Worm (Caenorhabditis elegans) whole organism, mixed stage, embryonic: Measurements from ENCODE around the gene Y13C8A.1.

Experiments used
- M03D4.4 ChIP-seq: sonication (generic microtip); optimal IDR thresholded peaks from 2 replicates; lab custom pipeline; 2017; ENCODE audit warnings: mild to moderate bottlenecking, missing genetic modification characterization, missing compliant biosample characterization
- bed-3 ChIP-seq: fragments of 200-800 bp; sonication (Bioruptor generic); optimal IDR thresholded peaks from 3 replicates; lab custom pipeline; 2018; ENCODE audit warnings: mild to moderate bottlenecking, missing genetic modification characterization, moderate library complexity, missing compliant biosample characterization
- blmp-1 ChIP-seq: fragments of 150-350 bp; optimal IDR thresholded peaks from 2 replicates; lab custom pipeline; 2014; ENCODE audit warnings: missing biosample characterization, missing genetic modification characterization
- ceh-39 ChIP-seq: fragments of 150-350 bp; optimal IDR thresholded peaks from 2 replicates; lab custom pipeline; 2014; ENCODE audit warnings: missing biosample characterization, missing genetic modification characterization
- ceh-43 ChIP-seq: fragments of 200-800 bp; sonication (Bioruptor generic); optimal IDR thresholded peaks from 2 replicates; lab custom pipeline; 2018; ENCODE audit warnings: mild to moderate bottlenecking, missing genetic modification characterization, moderate library complexity, missing compliant biosample characterization
- ceh-83 ChIP-seq: fragments of 200-800 bp; sonication (Bioruptor generic); optimal IDR thresholded peaks from 2 replicates; lab custom pipeline; 2018; ENCODE audit warnings: mild to moderate bottlenecking, missing genetic modification characterization, missing compliant biosample characterization
- ces-1 ChIP-seq: fragments of 150-350 bp; optimal IDR thresholded peaks from 2 replicates; lab custom pipeline; 2014; ENCODE audit warnings: missing biosample characterization, missing genetic modification reagents, missing genetic modification characterization
- cnd-1 ChIP-seq: fragments of 200-800 bp; sonication (Bioruptor generic); optimal IDR thresholded peaks from 2 replicates; lab custom pipeline; 2018; ENCODE audit warnings: mild to moderate bottlenecking, missing genetic modification characterization, missing compliant biosample characterization
- drap-1 ChIP-seq: fragments of 200-800 bp; sonication (Bioruptor generic); optimal IDR thresholded peaks from 3 replicates; lab custom pipeline; 2018; ENCODE audit warnings: mild to moderate bottlenecking, missing genetic modification characterization, missing compliant biosample characterization
- elt-1 ChIP-seq: sonication (generic microtip); optimal IDR thresholded peaks from 2 replicates; lab custom pipeline; 2017; ENCODE audit warnings: missing genetic modification characterization, mild to moderate bottlenecking, missing compliant biosample characterization, antibody characterized with exemption, moderate library complexity, borderline replicate concordance; ENCODE audit not compliant: insufficient read depth
- elt-3 ChIP-seq: fragments of 150-350 bp; optimal IDR thresholded peaks from 2 replicates; lab custom pipeline; 2014; ENCODE audit warnings: missing biosample characterization, missing genetic modification characterization
- flh-1 ChIP-seq: fragments of 200-800 bp; sonication (Bioruptor generic); optimal IDR thresholded peaks from 2 replicates; lab custom pipeline; 2018; ENCODE audit warnings: mild to moderate bottlenecking, missing genetic modification characterization, moderate library complexity, missing compliant biosample characterization
- ham-2 ChIP-seq: fragments of 200-800 bp; sonication (Bioruptor generic); optimal IDR thresholded peaks from 2 replicates; lab custom pipeline; 2018; ENCODE audit warnings: mild to moderate bottlenecking, missing genetic modification characterization, missing compliant biosample characterization
- hlh-1 ChIP-seq: fragments of 150-350 bp; optimal IDR thresholded peaks from 2 replicates; lab custom pipeline; 2014; ENCODE audit warnings: missing biosample characterization, missing genetic modification reagents, missing genetic modification characterization
- lin-13 ChIP-seq: fragments of 150-350 bp; optimal IDR thresholded peaks from 2 replicates; lab custom pipeline; 2014; ENCODE audit warnings: missing biosample characterization, missing genetic modification characterization
- lin-32 ChIP-seq: fragments of 200-800 bp; sonication (Bioruptor generic); optimal IDR thresholded peaks from 2 replicates; lab custom pipeline; 2018; ENCODE audit warnings: mild to moderate bottlenecking, missing genetic modification characterization, missing compliant biosample characterization
- lsy-2 ChIP-seq: fragments of 150-350 bp; optimal IDR thresholded peaks from 2 replicates; lab custom pipeline; 2014; ENCODE audit warnings: missing biosample characterization, missing genetic modification characterization
- mab-5 ChIP-seq: fragments of 150-350 bp; optimal IDR thresholded peaks from 2 replicates; lab custom pipeline; 2014; ENCODE audit warnings: missing biosample characterization, missing genetic modification characterization
- mep-1 ChIP-seq: fragments of 150-350 bp; optimal IDR thresholded peaks from 2 replicates; lab custom pipeline; 2017; ENCODE audit warnings: missing biosample characterization, missing genetic modification reagents, missing genetic modification characterization, inconsistent platforms
- mls-2 ChIP-seq: sonication (generic microtip); optimal IDR thresholded peaks from 2 replicates; lab custom pipeline; 2016; ENCODE audit warnings: mild to moderate bottlenecking, missing genetic modification characterization, moderate library complexity, missing compliant biosample characterization
- nhr-12 ChIP-seq: fragments of 150-350 bp; optimal IDR thresholded peaks from 2 replicates; lab custom pipeline; 2014; ENCODE audit warnings: missing biosample characterization, missing genetic modification characterization
- nhr-2 ChIP-seq: fragments of 150-350 bp; optimal IDR thresholded peaks from 2 replicates; lab custom pipeline; 2014; ENCODE audit warnings: missing biosample characterization, missing genetic modification characterization
- nhr-237 ChIP-seq: fragments of 150-350 bp; optimal IDR thresholded peaks from 2 replicates; lab custom pipeline; 2014; ENCODE audit warnings: missing biosample characterization, missing genetic modification characterization
- nhr-28 ChIP-seq: fragments of 150-350 bp; optimal IDR thresholded peaks from 2 replicates; lab custom pipeline; 2014; ENCODE audit warnings: missing biosample characterization, missing genetic modification characterization
- nhr-76 ChIP-seq: sonication (generic microtip); optimal IDR thresholded peaks from 2 replicates; lab custom pipeline; 2017; ENCODE audit warnings: missing biosample characterization, missing genetic modification characterization
- pha-4 ChIP-seq: fragments of 150-350 bp; optimal IDR thresholded peaks from 2 replicates; lab custom pipeline; 2018; ENCODE audit warnings: missing biosample characterization, missing genetic modification reagents, missing genetic modification characterization
- sem-2 ChIP-seq: fragments of 200-800 bp; sonication (Bioruptor generic); optimal IDR thresholded peaks from 2 replicates; lab custom pipeline; 2018; ENCODE audit warnings: mild to moderate bottlenecking, missing genetic modification characterization, missing compliant biosample characterization
- snpc-4 ChIP-seq: fragments of 150-350 bp; optimal IDR thresholded peaks from 2 replicates; lab custom pipeline; 2014; ENCODE audit warnings: missing biosample characterization, missing genetic modification characterization
- sptf-1 ChIP-seq: sonication (generic microtip); optimal IDR thresholded peaks from 2 replicates; lab custom pipeline; 2017; ENCODE audit warnings: mild to moderate bottlenecking, missing genetic modification characterization, moderate library complexity, missing compliant biosample characterization
- tbx-8 ChIP-seq: fragments of 200-800 bp; sonication (Bioruptor generic); optimal IDR thresholded peaks from 2 replicates; lab custom pipeline; 2018; ENCODE audit warnings: mild to moderate bottlenecking, missing genetic modification characterization, moderate library complexity, missing compliant biosample characterization
- unc-120 ChIP-seq: sonication (generic microtip); optimal IDR thresholded peaks from 2 replicates; lab custom pipeline; 2017; ENCODE audit warnings: missing genetic modification characterization, missing compliant biosample characterization; ENCODE audit not compliant: poor library complexity, severe bottlenecking
- unc-39 ChIP-seq: fragments of 150-350 bp; optimal IDR thresholded peaks from 2 replicates; lab custom pipeline; 2014; ENCODE audit warnings: missing biosample characterization, missing genetic modification characterization
- unc-62 ChIP-seq: fragments of 150-350 bp; optimal IDR thresholded peaks from 2 replicates; lab custom pipeline; 2014; ENCODE audit warnings: missing biosample characterization, missing genetic modification reagents, missing genetic modification characterization
- zip-8 ChIP-seq: fragments of 150-350 bp; optimal IDR thresholded peaks from 2 replicates; lab custom pipeline; 2014; ENCODE audit warnings: missing biosample characterization, missing genetic modification characterization
- ztf-11 ChIP-seq: fragments of 150-350 bp; optimal IDR thresholded peaks from 2 replicates; lab custom pipeline; 2014; ENCODE audit warnings: missing biosample characterization, missing genetic modification characterization

The Y13C8A.1 gene

ce11 chrX:16929560-16930332, 46.2 kb downstream of the Y13C8A.1 start:
- TF ChIP-seq lin-32 (GFP tag; lab: Kevin White, UChicago) (peak; percentile 95), zip-8 (peak; percentile 13), mab-5 (tag; lab: Kevin White, UChicago) (peak; percentile 88), ces-1 (GFP tag; lab: Kevin White, UChicago) (peak; percentile 96), mep-1 (peak; percentile 95), nhr-28 (tag; lab: Kevin White, UChicago) (peak; percentile 45), drap-1 (GFP tag; lab: Kevin White, UChicago) (peak; percentile 82), ztf-11 (tag; lab: Kevin White, UChicago) (peak; percentile 84), ceh-83 (peak; percentile 85), lsy-2 (tag; lab: Kevin White, UChicago) (peak; percentile 88), pha-4 (peak; percentile 98), tbx-8 (no peak), unc-62 (GFP tag; lab: Kevin White, UChicago) (peak; percentile 97), sem-2 (GFP tag; lab: Kevin White, UChicago) (peak; percentile 75), cnd-1 (tag; lab: Kevin White, UChicago) (peak; percentile 80), elt-1 (tag; lab: Kevin White, UChicago) (no peak), unc-120 (peak; percentile 90), nhr-76 (tag; lab: Kevin White, UChicago) (no peak), ham-2 (GFP tag; lab: Kevin White, UChicago) (peak; percentile 100), elt-3 (tag; lab: Kevin White, UChicago) (peak; percentile 81), lin-13 (peak; percentile 97), ceh-39 (tag; lab: Kevin White, UChicago) (peak; percentile 93), bed-3 (GFP tag; lab: Kevin White, UChicago) (peak; percentile 67), nhr-237 (tag; lab: Kevin White, UChicago) (peak; percentile 97), snpc-4 (tag; lab: Kevin White, UChicago) (no peak), nhr-2 (tag; lab: Kevin White, UChicago) (no peak), nhr-12 (tag; lab: Kevin White, UChicago) (no peak), ceh-43 (GFP tag; lab: Kevin White, UChicago) (peak; percentile 42), mls-2 (tag; lab: Kevin White, UChicago) (peak; percentile 93), M03D4.4 (peak; percentile 50), unc-39 (tag; lab: Kevin White, UChicago) (peak; percentile 21), blmp-1 (tag; lab: Kevin White, UChicago) (no peak), hlh-1 (tag; lab: Kevin White, UChicago) (peak; percentile 99), sptf-1 (tag; lab: Kevin White, UChicago) (peak; percentile 88), flh-1 (GFP tag; lab: Kevin White, UChicago) (no peak)

ce11 chrX:16930333-16930621, 46.8 kb downstream of the Y13C8A.1 start:
- no peak for TF ChIP-seq nhr-76 (tag; lab: Kevin White, UChicago)
- TF ChIP-seq snpc-4 (tag; lab: Kevin White, UChicago) = no peak
- no peak for TF ChIP-seq mep-1
- TF ChIP-seq lin-32 (GFP tag; lab: Kevin White, UChicago) = no peak
- TF ChIP-seq ztf-11 (tag; lab: Kevin White, UChicago) = no peak

ce11 chrX:16930663-16931097, 47.2 kb downstream of the Y13C8A.1 start:
- TF ChIP-seq ces-1 (GFP tag; lab: Kevin White, UChicago) (peak; percentile 13), sptf-1 (tag; lab: Kevin White, UChicago) (no peak), nhr-237 (tag; lab: Kevin White, UChicago) (peak; percentile 52), nhr-2 (tag; lab: Kevin White, UChicago) (peak; percentile 43)
- TF ChIP-seq, all 35 proteins: peak for 3
